Worm (Caenorhabditis elegans): ENCODE measurements around the gene K08E4.3.

DNA sequence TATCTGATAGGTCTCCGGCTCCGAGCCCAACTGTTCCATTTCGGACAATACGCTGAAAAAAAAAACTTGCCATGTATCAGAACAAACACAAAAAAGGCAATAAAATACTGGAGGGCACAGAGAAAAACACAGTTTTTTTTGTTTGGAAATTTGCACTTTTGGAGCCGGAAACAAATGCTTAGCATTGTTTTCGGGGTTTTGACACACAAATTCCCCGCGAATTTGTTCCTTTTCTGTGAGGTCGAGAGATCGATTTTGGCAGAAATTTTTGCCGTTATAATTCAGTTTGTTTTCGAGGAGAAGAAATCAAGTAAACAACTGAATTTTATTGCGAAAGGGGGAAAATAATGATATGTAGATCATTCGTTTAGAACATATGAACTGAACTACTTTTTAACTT, 939 bp upstream of the K08E4.3 start, which contains the start of gene K08E4.2:
- no peak for TF ChIP-seq elt-3 (tag; optimal IDR thresholded peaks at IDR 0.05)
- TF ChIP-seq ztf-11 (tag; optimal IDR thresholded peaks at IDR 0.05), result no peak
- TF ChIP-seq unc-62 (GFP tag; optimal IDR thresholded peaks at IDR 0.05), result no peak
- TF ChIP-seq nhr-237 (tag; optimal IDR thresholded peaks at IDR 0.05), result no peak
- no peak for TF ChIP-seq snpc-4 (tag; optimal IDR thresholded peaks at IDR 0.05)
- no peak for TF ChIP-seq ces-1 (GFP tag; optimal IDR thresholded peaks at IDR 0.05)
- no peak for TF ChIP-seq mab-5 (tag; optimal IDR thresholded peaks at IDR 0.05)
- TF ChIP-seq elt-1 (tag; optimal IDR thresholded peaks at IDR 0.05; ENCODE audit: borderline replicate concordance, insufficient read depth), result no peak
- no peak for TF ChIP-seq nhr-76 (tag; optimal IDR thresholded peaks at IDR 0.05)
